Fruit fly (Drosophila melanogaster) whole organism, embryonic: Measurements from ENCODE around the gene CG42758.
A peak's percentile ranks its signal among the peaks of the same experiment; 100 is the strongest.

Source experiments
- Ada2b ChIP-seq: fragments of 200-800 bp; sonication (Bioruptor generic); IDR thresholded peaks from 2 replicates; pipeline ENCODE4 v1.3.6; 2022; ENCODE audit warnings: missing biosample characterization, missing genetic modification characterization
- BEAF-32 ChIP-seq: fragments of 200-800 bp; sonication (Bioruptor generic); optimal IDR thresholded peaks from 3 replicates; lab custom pipeline; 2017; ENCODE audit warnings: missing biosample characterization, missing genetic modification characterization, mild to moderate bottlenecking, moderate library complexity, missing genetic modification reagents
- Blimp-1 ChIP-seq: fragments of 200-800 bp; sonication (Bioruptor generic); optimal IDR thresholded peaks from 3 replicates; lab custom pipeline; 2018; ENCODE audit warnings: missing biosample characterization, missing genetic modification characterization, mild to moderate bottlenecking, moderate library complexity, missing genetic modification reagents
- C15 ChIP-seq: fragments of 200-800 bp; sonication (Bioruptor generic); IDR thresholded peaks from 3 replicates; pipeline ENCODE4 v1.3.6; 2022; ENCODE audit warnings: missing biosample characterization, missing genetic modification characterization
- CG10274 ChIP-seq: fragments of 200-800 bp; sonication (Bioruptor generic); optimal IDR thresholded peaks from 3 replicates; lab custom pipeline; 2017; ENCODE audit warnings: missing biosample characterization, mild to moderate bottlenecking, missing genetic modification characterization
- CG10543 ChIP-seq: fragments of 200-800 bp; sonication (Bioruptor generic); optimal IDR thresholded peaks from 3 replicates; lab custom pipeline; 2017; ENCODE audit warnings: missing biosample characterization, mild to moderate bottlenecking, missing genetic modification characterization, moderate library complexity
- CG11560 ChIP-seq: fragments of 200-800 bp; sonication (Bioruptor generic); IDR thresholded peaks from 3 replicates; pipeline ENCODE4 v1.3.6; 2022; ENCODE audit warnings: missing biosample characterization, missing genetic modification characterization
- CG13287 ChIP-seq: fragments of 200-800 bp; sonication (Bioruptor generic); IDR thresholded peaks from 2 replicates; pipeline ENCODE4 v1.3.6; 2022; ENCODE audit warnings: missing biosample characterization, missing genetic modification characterization; ENCODE audit not compliant: partially characterized antibody
- CG13424 ChIP-seq: fragments of 200-800 bp; sonication (Bioruptor generic); optimal IDR thresholded peaks from 2 replicates; lab custom pipeline; 2019; ENCODE audit warnings: missing biosample characterization, mild to moderate bottlenecking, missing genetic modification characterization, moderate library complexity
- CG13624 ChIP-seq: fragments of 200-800 bp; sonication (Bioruptor generic); optimal IDR thresholded peaks from 2 replicates; lab custom pipeline; 2016; ENCODE audit warnings: missing biosample characterization, missing genetic modification characterization
- CG18764 ChIP-seq: fragments of 200-800 bp; sonication (Bioruptor generic); optimal IDR thresholded peaks from 3 replicates; lab custom pipeline; 2016; ENCODE audit warnings: missing biosample characterization, missing genetic modification characterization
- CG2199 ChIP-seq: fragments of 200-800 bp; sonication (Bioruptor generic); IDR thresholded peaks from 3 replicates; pipeline ENCODE4 v1.3.6; 2022; ENCODE audit warnings: missing biosample characterization, missing genetic modification characterization
- CG32532 ChIP-seq: fragments of 200-800 bp; sonication (Bioruptor generic); IDR thresholded peaks from 2 replicates; pipeline ENCODE4 v1.3.6; 2022; ENCODE audit warnings: missing biosample characterization, missing genetic modification characterization
- CG3995 ChIP-seq: fragments of 200-800 bp; sonication (Bioruptor generic); optimal IDR thresholded peaks from 3 replicates; lab custom pipeline; 2016; ENCODE audit warnings: missing biosample characterization, missing genetic modification characterization
- CG4707 ChIP-seq: fragments of 200-800 bp; sonication (Bioruptor generic); optimal IDR thresholded peaks from 2 replicates; lab custom pipeline; 2018; ENCODE audit warnings: missing biosample characterization, mild to moderate bottlenecking, missing genetic modification characterization, moderate library complexity
- CG7357 ChIP-seq: fragments of 200-800 bp; sonication (Bioruptor generic); IDR thresholded peaks from 3 replicates; pipeline ENCODE4 v1.3.6; 2022; ENCODE audit warnings: missing biosample characterization, missing genetic modification characterization
- CG7745 ChIP-seq: fragments of 200-800 bp; sonication (Bioruptor generic); optimal IDR thresholded peaks from 2 replicates; lab custom pipeline; 2018; ENCODE audit warnings: missing biosample characterization, mild to moderate bottlenecking, missing genetic modification characterization, moderate library complexity
- CG8281 ChIP-seq: fragments of 200-800 bp; sonication (Bioruptor generic); optimal IDR thresholded peaks from 2 replicates; lab custom pipeline; 2018; ENCODE audit warnings: missing biosample characterization, mild to moderate bottlenecking, missing genetic modification characterization, moderate library complexity
- CG8290 ChIP-seq, 3 experiments: fragments of 200-800 bp; sonication (Bioruptor generic); optimal IDR thresholded peaks; 2 replicates each; lab custom pipeline; 2016 to 2019; ENCODE audit warnings: missing biosample characterization in 3 of 3, missing genetic modification characterization in 3 of 3, mild to moderate bottlenecking in 2 of 3, moderate library complexity in 1 of 3
- CrebB ChIP-seq: fragments of 200-800 bp; sonication (Bioruptor generic); optimal IDR thresholded peaks from 3 replicates; lab custom pipeline; 2018; ENCODE audit warnings: missing biosample characterization, mild to moderate bottlenecking, missing genetic modification characterization
- Doc2 ChIP-seq: fragments of 200-800 bp; sonication (Bioruptor generic); IDR thresholded peaks from 2 replicates; pipeline ENCODE4 v1.3.6; 2022; ENCODE audit warnings: missing biosample characterization, missing genetic modification characterization
- Gug ChIP-seq: fragments of 200-800 bp; sonication (Bioruptor generic); IDR thresholded peaks from 4 replicates; pipeline ENCODE4 v1.3.6; 2022; ENCODE audit warnings: missing biosample characterization, missing genetic modification characterization
- HHEX ChIP-seq: fragments of 200-800 bp; sonication (Bioruptor generic); optimal IDR thresholded peaks from 3 replicates; lab custom pipeline; 2017; ENCODE audit warnings: missing biosample characterization, mild to moderate bottlenecking, missing genetic modification characterization, missing genetic modification reagents
- Hand ChIP-seq: fragments of 200-800 bp; sonication (Bioruptor generic); optimal IDR thresholded peaks from 2 replicates; lab custom pipeline; 2017; ENCODE audit warnings: mild to moderate bottlenecking, missing biosample characterization, missing genetic modification reagents, missing genetic modification characterization
- Hsf ChIP-seq: fragments of 200-800 bp; sonication (Bioruptor generic); optimal IDR thresholded peaks from 3 replicates; lab custom pipeline; 2016; ENCODE audit warnings: missing biosample characterization, missing genetic modification characterization
- Kr ChIP-seq: fragments of 200-800 bp; sonication (Bioruptor generic); optimal IDR thresholded peaks from 2 replicates; lab custom pipeline; 2017; ENCODE audit warnings: missing biosample characterization, mild to moderate bottlenecking, missing genetic modification characterization
- Lpt ChIP-seq: fragments of >200 bp; optimal IDR thresholded peaks from 2 replicates; lab custom pipeline; 2018; ENCODE audit warnings: missing biosample characterization, missing genetic modification characterization
- Mad ChIP-seq: fragments of 200-800 bp; sonication (Bioruptor generic); optimal IDR thresholded peaks from 2 replicates; lab custom pipeline; 2016; ENCODE audit warnings: missing biosample characterization, missing genetic modification characterization
- Med ChIP-seq: fragments of 200-800 bp; sonication (Bioruptor generic); peaks from one replicate; lab custom pipeline; 2016; ENCODE audit warnings: missing biosample characterization, missing genetic modification characterization, mild to moderate bottlenecking, inconsistent platforms, moderate library complexity
- PHDP ChIP-seq: fragments of 200-800 bp; sonication (Bioruptor generic); optimal IDR thresholded peaks from 3 replicates; lab custom pipeline; 2018; ENCODE audit warnings: missing biosample characterization, mild to moderate bottlenecking, missing genetic modification characterization, moderate library complexity
- Stat92E ChIP-seq, 3 experiments: fragments of >200 bp in 2 of 3; fragments of 200-800 bp in 1 of 3; sonication (Bioruptor generic) in 1 of 3; optimal IDR thresholded peaks; 2 replicates each; lab custom pipeline; 2017 to 2019; ENCODE audit warnings: missing biosample characterization in 3 of 3, missing genetic modification characterization in 3 of 3, mild to moderate bottlenecking in 1 of 3, moderate library complexity in 1 of 3
- TFAM ChIP-seq: fragments of 200-800 bp; sonication (Bioruptor generic); optimal IDR thresholded peaks from 2 replicates; lab custom pipeline; 2017; ENCODE audit warnings: missing biosample characterization, missing genetic modification characterization, inconsistent platforms
- ci ChIP-seq: fragments of 200-800 bp; sonication (Bioruptor generic); IDR thresholded peaks from 3 replicates; pipeline ENCODE4 v1.3.6; 2022; ENCODE audit warnings: missing biosample characterization, missing genetic modification characterization
- ftz-f1 ChIP-seq: fragments of 200-800 bp; sonication (Bioruptor generic); optimal IDR thresholded peaks from 2 replicates; lab custom pipeline; 2016; ENCODE audit warnings: missing biosample characterization, missing genetic modification characterization
- gfzf ChIP-seq: fragments of 200-800 bp; sonication (Bioruptor generic); optimal IDR thresholded peaks from 2 replicates; lab custom pipeline; 2016; ENCODE audit warnings: missing biosample characterization, mild to moderate bottlenecking, missing genetic modification characterization, moderate library complexity
- gro ChIP-seq: fragments of 200-800 bp; sonication (Bioruptor generic); optimal IDR thresholded peaks from 2 replicates; lab custom pipeline; 2016; ENCODE audit warnings: missing biosample characterization, missing genetic modification characterization
- ham ChIP-seq: fragments of 200-800 bp; sonication (Bioruptor generic); IDR thresholded peaks from 2 replicates; pipeline ENCODE4 v1.3.6; 2022; ENCODE audit warnings: missing biosample characterization, missing genetic modification characterization
- her ChIP-seq: fragments of 200-800 bp; sonication (Bioruptor generic); optimal IDR thresholded peaks from 2 replicates; lab custom pipeline; 2016; ENCODE audit warnings: missing biosample characterization, missing genetic modification characterization
- jigr1 ChIP-seq: fragments of 200-800 bp; sonication (Bioruptor generic); IDR thresholded peaks from 3 replicates; pipeline ENCODE4 v1.3.6; 2022; ENCODE audit warnings: missing biosample characterization, missing genetic modification characterization
- lbe ChIP-seq: fragments of 200-800 bp; sonication (Bioruptor generic); optimal IDR thresholded peaks from 2 replicates; lab custom pipeline; 2016; ENCODE audit warnings: missing biosample characterization, mild to moderate bottlenecking, missing genetic modification characterization
- phol ChIP-seq: fragments of 200-800 bp; sonication (Bioruptor generic); optimal IDR thresholded peaks from 3 replicates; lab custom pipeline; 2018; ENCODE audit warnings: missing biosample characterization, mild to moderate bottlenecking, missing genetic modification characterization, moderate library complexity
- pita ChIP-seq: fragments of 200-800 bp; sonication (Bioruptor generic); optimal IDR thresholded peaks from 2 replicates; lab custom pipeline; 2017; ENCODE audit warnings: missing biosample characterization, mild to moderate bottlenecking, missing genetic modification characterization
- pros ChIP-seq: fragments of 200-800 bp; sonication (Bioruptor generic); optimal IDR thresholded peaks from 3 replicates; lab custom pipeline; 2019; ENCODE audit warnings: missing biosample characterization, mild to moderate bottlenecking, missing genetic modification characterization, moderate library complexity
- psq ChIP-seq: fragments of 200-800 bp; sonication (Bioruptor generic); optimal IDR thresholded peaks from 2 replicates; lab custom pipeline; 2017; ENCODE audit warnings: missing biosample characterization, missing genetic modification characterization
- run ChIP-seq: fragments of 200-800 bp; sonication (Bioruptor generic); optimal IDR thresholded peaks from 3 replicates; lab custom pipeline; 2018; ENCODE audit warnings: missing biosample characterization, mild to moderate bottlenecking, missing genetic modification characterization
- salm ChIP-seq: fragments of 200-800 bp; sonication (Bioruptor generic); optimal IDR thresholded peaks from 2 replicates; lab custom pipeline; 2018; ENCODE audit warnings: missing biosample characterization, mild to moderate bottlenecking, missing genetic modification characterization
- schlank ChIP-seq: fragments of 200-800 bp; sonication (Bioruptor generic); optimal IDR thresholded peaks from 2 replicates; lab custom pipeline; 2018; ENCODE audit warnings: missing biosample characterization, mild to moderate bottlenecking, missing genetic modification characterization
- sens ChIP-seq: fragments of 200-800 bp; sonication (Bioruptor generic); peaks from one replicate; lab custom pipeline; 2016; ENCODE audit warnings: missing biosample characterization, missing genetic modification characterization
- sqz ChIP-seq: fragments of 200-800 bp; sonication (Bioruptor generic); optimal IDR thresholded peaks from 3 replicates; lab custom pipeline; 2018; ENCODE audit warnings: missing biosample characterization, mild to moderate bottlenecking, missing genetic modification characterization
- stwl ChIP-seq: fragments of 200-800 bp; sonication (Bioruptor generic); optimal IDR thresholded peaks from 3 replicates; lab custom pipeline; 2018; ENCODE audit warnings: missing biosample characterization, mild to moderate bottlenecking, missing genetic modification characterization, moderate library complexity
- vvl ChIP-seq: fragments of 200-800 bp; sonication (Bioruptor generic); IDR thresholded peaks from 2 replicates; pipeline ENCODE4 v1.3.6; 2022; ENCODE audit warnings: missing biosample characterization, missing genetic modification characterization

The CG42758 gene

dm6 chr3L:14562672-14563071, 4.6 kb upstream of the CG42758 start (continued):
- TF ChIP-seq sens (GFP tag; lab: Kevin White, UChicago), result peak; percentile 51
- TF ChIP-seq CG4707, result no peak
- no peak for TF ChIP-seq CG11560 (tag; lab: Robert Waterston, UW)
- TF ChIP-seq psq, result no peak
- peak; percentile 8 for TF ChIP-seq ftz-f1 (GFP tag; lab: Kevin White, UChicago)
- TF ChIP-seq Blimp-1 (GFP tag; lab: Kevin White, UChicago), result no peak
- TF ChIP-seq Stat92E (GFP tag; optimal IDR thresholded peaks at IDR 0.05; lab: Kevin White, UChicago), result no peak
- TF ChIP-seq CG8290 (GFP tag; optimal IDR thresholded peaks at IDR 0.05; lab: Kevin White, UChicago), result peak; percentile 22
- peak in 1 of 2 experiments; percentile 53 for TF ChIP-seq CG8290 (tag; optimal IDR thresholded peaks at IDR 0.05; lab: Kevin White, UChicago)
- no peak for TF ChIP-seq salm
- no peak for TF ChIP-seq Doc2 (GFP tag; lab: Robert Waterston, UW)
- TF ChIP-seq BEAF-32, result no peak
- no peak for TF ChIP-seq CG8281 (tag; lab: Kevin White, UChicago)
- TF ChIP-seq gfzf, result no peak
- no peak for TF ChIP-seq TFAM (GFP tag; lab: Kevin White, UChicago)
- peak; percentile 89 for TF ChIP-seq CG2199 (GFP tag; lab: Robert Waterston, UW)
- no peak for TF ChIP-seq run (tag; lab: Kevin White, UChicago)
- no peak for TF ChIP-seq CG7745 (tag; lab: Kevin White, UChicago)
- TF ChIP-seq vvl (GFP tag; lab: Robert Waterston, UW), result no peak; the same call in 1 of the 2 replicates
- TF ChIP-seq pita (GFP tag; lab: Kevin White, UChicago), result peak; percentile 77
- TF ChIP-seq lbe (GFP tag; lab: Kevin White, UChicago), result no peak
- peak; percentile 72 for TF ChIP-seq Kr (GFP tag; lab: Kevin White, UChicago)
- TF ChIP-seq gro (GFP tag; lab: Kevin White, UChicago), result no peak
- TF ChIP-seq CG10543 (GFP tag; lab: Kevin White, UChicago), result no peak
- no peak for TF ChIP-seq jigr1 (GFP tag; lab: Robert Waterston, UW)
- no peak for TF ChIP-seq Hsf
- TF ChIP-seq her (GFP tag; lab: Kevin White, UChicago), result no peak
- no peak for TF ChIP-seq HHEX (GFP tag; lab: Kevin White, UChicago)
- no peak for TF ChIP-seq Hand (GFP tag; lab: Kevin White, UChicago)
- TF ChIP-seq stwl (tag; lab: Kevin White, UChicago), result peak; percentile 74
- no peak for TF ChIP-seq Ada2b (GFP tag; lab: Robert Waterston, UW)
- no peak for TF ChIP-seq CG7357 (GFP tag; lab: Robert Waterston, UW)
- TF ChIP-seq sqz (GFP tag; lab: Kevin White, UChicago), result peak; percentile 68
- TF ChIP-seq Lpt (GFP tag; lab: Kevin White, UChicago), result no peak
- TF ChIP-seq CG32532, result peak; percentile 57; the same call in 1 of the 2 replicates
- no peak for TF ChIP-seq CrebB
- TF ChIP-seq C15, result no peak
- TF ChIP-seq CG13424 (tag; lab: Kevin White, UChicago), result no peak
- TF ChIP-seq Gug (GFP tag; lab: Robert Waterston, UW), result no peak
- no peak for TF ChIP-seq pros (GFP tag; lab: Kevin White, UChicago)
- no peak for TF ChIP-seq ham (GFP tag; lab: Robert Waterston, UW)
- TF ChIP-seq CG18764 (GFP tag; lab: Kevin White, UChicago), result no peak
- TF ChIP-seq ci, result no peak
- no peak for TF ChIP-seq phol
- no peak for TF ChIP-seq Mad (GFP tag; lab: Kevin White, UChicago)
- TF ChIP-seq PHDP, result no peak
- TF ChIP-seq CG13624 (GFP tag; lab: Kevin White, UChicago), result no peak
- peak; percentile 69 for TF ChIP-seq Med (GFP tag; lab: Kevin White, UChicago)
- peak; percentile 10; the same call in 1 of the 2 replicates for TF ChIP-seq CG13287 (GFP tag; lab: Robert Waterston, UW)
- no peak for TF ChIP-seq CG10274 (GFP tag; lab: Kevin White, UChicago)
- TF ChIP-seq schlank (tag; lab: Kevin White, UChicago), result no peak
- TF ChIP-seq CG3995 (GFP tag; lab: Kevin White, UChicago), result no peak
